Fruit fly (Drosophila melanogaster): ENCODE results near the gene CG12259.
A peak's percentile ranks its signal among the peaks of the same experiment; 100 is the strongest.

The CG12259 gene

DNA sequence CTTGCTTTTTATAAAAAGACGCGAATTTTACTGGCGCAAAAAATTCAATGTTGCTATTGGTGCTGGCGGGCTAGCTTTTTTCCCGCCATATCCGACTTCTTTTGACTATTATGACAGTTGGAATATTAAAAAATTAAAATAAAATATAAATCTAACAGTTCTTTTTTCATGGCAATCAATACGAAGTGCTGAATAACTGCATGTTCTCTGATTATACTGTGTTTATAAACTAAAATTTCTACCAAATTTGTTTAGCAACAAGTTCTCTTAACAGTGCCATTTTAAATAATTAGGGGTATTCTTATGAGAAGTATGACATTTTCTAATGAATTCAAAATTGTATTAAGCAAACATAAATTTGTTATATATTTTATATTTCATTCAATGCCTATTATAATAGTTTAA lies 1.5 kb downstream of the CG12259 start, which contains the start of gene Boh1 (continued):
- no peak for TF ChIP-seq Sin3A (optimal IDR thresholded peaks at IDR 0.05)
- no peak for TF ChIP-seq nau (GFP tag; optimal IDR thresholded peaks at IDR 0.05)
- no peak; the same call in 1 of the 2 replicates for TF ChIP-seq CG13287 (GFP tag; IDR thresholded peaks at IDR 0.05; ENCODE audit: partially characterized antibody)
- no peak for TF ChIP-seq Bteb2 (GFP tag; optimal IDR thresholded peaks at IDR 0.05)
- TF ChIP-seq Sox100B (GFP tag; optimal IDR thresholded peaks at IDR 0.05): peak; percentile 63
- TF ChIP-seq Hr3 (GFP tag; optimal IDR thresholded peaks at IDR 0.05): peak; percentile 12
- peak; percentile 25; the same call in 1 of the 2 replicates for TF ChIP-seq slbo (GFP tag; IDR thresholded peaks at IDR 0.05)
- no peak for TF ChIP-seq Oli (tag; optimal IDR thresholded peaks at IDR 0.05)
- TF ChIP-seq CG12391 (tag; optimal IDR thresholded peaks at IDR 0.05): peak; percentile 61
- no peak for TF ChIP-seq p53 (GFP tag; optimal IDR thresholded peaks at IDR 0.05)
- no peak for TF ChIP-seq CG6854 (GFP tag; optimal IDR thresholded peaks at IDR 0.05)
- peak; percentile 41 for TF ChIP-seq grau (tag; optimal IDR thresholded peaks at IDR 0.05)
- peak; percentile 36 for TF ChIP-seq CG10979 (tag; optimal IDR thresholded peaks at IDR 0.05)
- peak; percentile 15 for TF ChIP-seq Nf-YB (GFP tag; optimal IDR thresholded peaks at IDR 0.05)
- TF ChIP-seq Dek (tag; optimal IDR thresholded peaks at IDR 0.05): peak; percentile 28
- peak; percentile 67 for TF ChIP-seq CG2116 (GFP tag; optimal IDR thresholded peaks at IDR 0.05)
- TF ChIP-seq CG5180 (GFP tag; optimal IDR thresholded peaks at IDR 0.05): no peak
- TF ChIP-seq Dip3 (GFP tag; optimal IDR thresholded peaks at IDR 0.05): no peak
- peak; percentile 47 for TF ChIP-seq CG18262 (tag; optimal IDR thresholded peaks at IDR 0.05)
- TF ChIP-seq amos (GFP tag; IDR thresholded peaks at IDR 0.05; ENCODE audit: partially characterized antibody): no peak
- no peak for TF ChIP-seq CG3847 (GFP tag; IDR thresholded peaks at IDR 0.05)
- TF ChIP-seq vfl (GFP tag; optimal IDR thresholded peaks at IDR 0.05): no peak
- peak; percentile 59 for TF ChIP-seq Nf-YC (tag; optimal IDR thresholded peaks at IDR 0.05)
- TF ChIP-seq MBD-R2 (GFP tag; IDR thresholded peaks at IDR 0.05): peak; percentile 53; the same call in 1 of the 2 replicates
- no peak for TF ChIP-seq Optix (GFP tag; IDR thresholded peaks at IDR 0.05)
- no peak for TF ChIP-seq CG32767 (GFP tag; IDR thresholded peaks at IDR 0.05)
- TF ChIP-seq Pdp1 (GFP tag; optimal IDR thresholded peaks at IDR 0.05): peak in 1 of 2 experiments; percentile 7
- no peak for TF ChIP-seq CG7928 (GFP tag; optimal IDR thresholded peaks at IDR 0.05)
- TF ChIP-seq CG1233 (GFP tag; optimal IDR thresholded peaks at IDR 0.05): no peak
- peak; percentile 26 for TF ChIP-seq BtbVII (GFP tag; optimal IDR thresholded peaks at IDR 0.05)
- TF ChIP-seq CG7987 (GFP tag; optimal IDR thresholded peaks at IDR 0.05): no peak
- peak; percentile 53 for TF ChIP-seq gsb-n (tag; optimal IDR thresholded peaks at IDR 0.05)
- no peak for TF ChIP-seq Doc3 (GFP tag; IDR thresholded peaks at IDR 0.05; ENCODE audit: partially characterized antibody)
- no peak for TF ChIP-seq CG17912 (GFP tag; optimal IDR thresholded peaks at IDR 0.05)
- peak; percentile 51 for TF ChIP-seq CG14710 (tag; optimal IDR thresholded peaks at IDR 0.05)
- no peak for TF ChIP-seq exex (tag; optimal IDR thresholded peaks at IDR 0.05)
- peak; percentile 81 for TF ChIP-seq phol (tag; optimal IDR thresholded peaks at IDR 0.05)
- TF ChIP-seq CG3407 (GFP tag; optimal IDR thresholded peaks at IDR 0.05): peak; percentile 10
- TF ChIP-seq CG2120 (GFP tag; optimal IDR thresholded peaks at IDR 0.05): peak; percentile 3
- no peak for TF ChIP-seq Adf1 (GFP tag; IDR thresholded peaks at IDR 0.05)
- TF ChIP-seq Meics (GFP tag; optimal IDR thresholded peaks at IDR 0.05): peak; percentile 30
- no peak for TF ChIP-seq grn (GFP tag; optimal IDR thresholded peaks at IDR 0.05)
- peak; percentile 32 for TF ChIP-seq CG15601 (tag; optimal IDR thresholded peaks at IDR 0.05)
- no peak for TF ChIP-seq CG13123 (GFP tag; optimal IDR thresholded peaks at IDR 0.05)
- TF ChIP-seq CG4424 (GFP tag; optimal IDR thresholded peaks at IDR 0.05): peak; percentile 43
- TF ChIP-seq gt (GFP tag; IDR thresholded peaks at IDR 0.05): no peak
- peak; percentile 56 for TF ChIP-seq CoRest (tag; optimal IDR thresholded peaks at IDR 0.05)
- peak; percentile 34 for TF ChIP-seq HmgZ (tag; optimal IDR thresholded peaks at IDR 0.05)
- TF ChIP-seq zen (tag; optimal IDR thresholded peaks at IDR 0.05): peak; percentile 3
- peak; percentile 15 for TF ChIP-seq caup (GFP tag; optimal IDR thresholded peaks at IDR 0.05; ENCODE audit: severe bottlenecking)

Measured in whole organism, embryonic.